Fruit fly (Drosophila melanogaster): ENCODE measurements around the gene Galt.

The Galt gene

DNA sequence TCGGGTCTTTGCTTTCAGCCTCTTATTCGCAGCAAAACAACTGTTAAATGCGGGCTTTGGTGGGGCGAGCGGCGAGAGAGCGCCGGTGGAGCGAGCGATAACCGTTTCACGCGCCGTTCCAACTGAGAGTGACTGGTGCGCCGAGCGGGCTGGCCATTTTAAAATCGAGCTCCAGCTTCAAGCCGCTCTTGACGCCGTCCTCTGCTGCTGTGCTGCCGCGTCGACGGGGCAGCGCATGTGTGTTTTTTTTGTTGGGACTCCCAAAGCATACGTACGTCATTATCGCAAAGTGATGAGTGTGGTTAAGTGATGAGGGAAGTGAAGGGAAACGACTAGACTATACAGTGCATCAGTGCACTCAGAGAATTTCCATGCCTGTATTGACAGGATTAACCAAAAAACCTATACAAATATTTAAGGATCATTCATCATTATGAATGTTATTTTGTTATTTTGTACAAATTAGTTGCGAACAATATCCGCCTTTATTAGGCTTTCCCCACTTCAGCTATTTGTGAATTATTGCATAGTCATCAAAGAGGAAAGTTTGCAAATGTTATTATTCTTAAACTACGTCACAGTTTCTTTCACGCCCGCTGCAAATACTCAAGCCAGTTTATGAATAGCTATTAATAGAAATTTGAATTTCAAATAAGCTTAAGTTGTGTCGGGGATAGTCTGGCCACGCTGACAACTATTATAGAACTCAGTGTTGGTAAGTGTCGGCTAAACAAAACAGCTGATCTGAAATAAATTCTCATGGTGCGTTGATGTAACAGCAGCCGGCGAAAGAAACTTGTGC is 5.6 kb upstream of the Galt start, which contains the start of gene Spn27A:
Gene Spn27A (minus strand): TSS at position 137 of the 802 bp plus-strand sequence.
- TF ChIP-seq Oli (tag; optimal IDR thresholded peaks at IDR 0.05) (peak; percentile 63), CG1602 (GFP tag; optimal IDR thresholded peaks at IDR 0.05) (peak; percentile 46), CG1603 (tag; optimal IDR thresholded peaks at IDR 0.05) (peak; percentile 68), Chrac-16 (GFP tag; optimal IDR thresholded peaks at IDR 0.05) (peak; percentile 34), CG8478 (optimal IDR thresholded peaks at IDR 0.05) (no peak), CG12104 (GFP tag; optimal IDR thresholded peaks at IDR 0.05) (peak; percentile 56), Med (GFP tag) (peak; percentile 95), Myb (GFP tag; optimal IDR thresholded peaks at IDR 0.05) (peak; percentile 79), dimm (GFP tag; IDR thresholded peaks at IDR 0.05) (no peak), luna (GFP tag; optimal IDR thresholded peaks at IDR 0.05) (peak; percentile 29), Nf-YB (GFP tag; optimal IDR thresholded peaks at IDR 0.05) (peak; percentile 2), dan (GFP tag; IDR thresholded peaks at IDR 0.05) (no peak), CG32772 (GFP tag; IDR thresholded peaks at IDR 0.05) (peak; percentile 39; the same call in 1 of the 2 replicates), az2 (GFP tag; optimal IDR thresholded peaks at IDR 0.05) (peak; percentile 70), CG17568 (GFP tag; optimal IDR thresholded peaks at IDR 0.05) (peak; percentile 25), hb (GFP tag; IDR thresholded peaks at IDR 0.05; ENCODE audit: partially characterized antibody) (no peak), CG1024 (GFP tag; IDR thresholded peaks at IDR 0.05) (no peak), prd (optimal IDR thresholded peaks at IDR 0.05) (no peak), prd (GFP tag; IDR thresholded peaks at IDR 0.05) (peak; percentile 54; the same call in 2 of the 3 replicates), CG10462 (GFP tag; optimal IDR thresholded peaks at IDR 0.05) (peak; percentile 15), chm (GFP tag; IDR thresholded peaks at IDR 0.05) (no peak; the same call in 1 of the 2 replicates), Hr3 (GFP tag; optimal IDR thresholded peaks at IDR 0.05) (peak; percentile 38), CG2116 (GFP tag; optimal IDR thresholded peaks at IDR 0.05) (peak; percentile 31), Doc2 (GFP tag; IDR thresholded peaks at IDR 0.05) (no peak), H15 (GFP tag; IDR thresholded peaks at IDR 0.05) (0 out of 3 replicates have a peak, but pooled peaks have one; percentile 43), CG10209 (GFP tag; optimal IDR thresholded peaks at IDR 0.05) (peak; percentile 56), cg (GFP tag; optimal IDR thresholded peaks at IDR 0.05) (no peak), zf30C (GFP tag; optimal IDR thresholded peaks at IDR 0.05) (peak; percentile 6), C15 (GFP tag; IDR thresholded peaks at IDR 0.05) (no peak), nmo (GFP tag; optimal IDR thresholded peaks at IDR 0.05) (peak; percentile 77), CG17802 (tag; optimal IDR thresholded peaks at IDR 0.05) (no peak), Sox102F (GFP tag; optimal IDR thresholded peaks at IDR 0.05) (no peak), gcm (GFP tag; optimal IDR thresholded peaks at IDR 0.05) (peak; percentile 83), fd102C (GFP tag; optimal IDR thresholded peaks at IDR 0.05) (no peak), Vsx1 (GFP tag; optimal IDR thresholded peaks at IDR 0.05) (no peak), CG12391 (tag; optimal IDR thresholded peaks at IDR 0.05) (peak; percentile 72), pan (optimal IDR thresholded peaks at IDR 0.05) (no peak), pan (GFP tag; optimal IDR thresholded peaks at IDR 0.05 in 1 of 2, IDR thresholded peaks at IDR 0.05 in 1 of 2) (peak in 1 of 2 experiments; percentile 53), cwo (GFP tag; optimal IDR thresholded peaks at IDR 0.05) (peak; percentile 9), sc (optimal IDR thresholded peaks at IDR 0.05) (no peak), sc (GFP tag; optimal IDR thresholded peaks at IDR 0.05) (peak; percentile 49), Dp (GFP tag; optimal IDR thresholded peaks at IDR 0.05) (peak; percentile 76), B-H2 (GFP tag; optimal IDR thresholded peaks at IDR 0.05) (peak; percentile 78), zfh2 (GFP tag; optimal IDR thresholded peaks at IDR 0.05) (peak; percentile 62), CG18476 (GFP tag; optimal IDR thresholded peaks at IDR 0.05) (peak; percentile 9), bab2 (GFP tag; optimal IDR thresholded peaks at IDR 0.05) (peak; percentile 59), ftz-f1 (GFP tag; optimal IDR thresholded peaks at IDR 0.05) (no peak), lov (optimal IDR thresholded peaks at IDR 0.05) (no peak), lov (GFP tag; IDR thresholded peaks at IDR 0.05) (no peak), stc (GFP tag; IDR thresholded peaks at IDR 0.05) (0 out of 2 replicates have a peak, but pooled peaks have one; percentile 41)

Data from whole organism, embryonic.